Worm (Caenorhabditis elegans) whole organism, mixed stage, embryonic: Measurements from ENCODE around the gene Y57A10A.13.

Experiments used
- blmp-1 ChIP-seq: fragments of 150-350 bp; optimal IDR thresholded peaks from 2 replicates; lab custom pipeline; 2014; ENCODE audit warnings: missing biosample characterization, missing genetic modification characterization
- hlh-1 ChIP-seq: fragments of 150-350 bp; optimal IDR thresholded peaks from 2 replicates; lab custom pipeline; 2014; ENCODE audit warnings: missing biosample characterization, missing genetic modification reagents, missing genetic modification characterization
- lsy-2 ChIP-seq: fragments of 150-350 bp; optimal IDR thresholded peaks from 2 replicates; lab custom pipeline; 2014; ENCODE audit warnings: missing biosample characterization, missing genetic modification characterization
- nhr-12 ChIP-seq: fragments of 150-350 bp; optimal IDR thresholded peaks from 2 replicates; lab custom pipeline; 2014; ENCODE audit warnings: missing biosample characterization, missing genetic modification characterization
- nhr-237 ChIP-seq: fragments of 150-350 bp; optimal IDR thresholded peaks from 2 replicates; lab custom pipeline; 2014; ENCODE audit warnings: missing biosample characterization, missing genetic modification characterization
- nhr-28 ChIP-seq: fragments of 150-350 bp; optimal IDR thresholded peaks from 2 replicates; lab custom pipeline; 2014; ENCODE audit warnings: missing biosample characterization, missing genetic modification characterization
- pha-4 ChIP-seq: fragments of 150-350 bp; optimal IDR thresholded peaks from 2 replicates; lab custom pipeline; 2018; ENCODE audit warnings: missing biosample characterization, missing genetic modification reagents, missing genetic modification characterization
- unc-39 ChIP-seq: fragments of 150-350 bp; optimal IDR thresholded peaks from 2 replicates; lab custom pipeline; 2014; ENCODE audit warnings: missing biosample characterization, missing genetic modification characterization
- unc-62 ChIP-seq: fragments of 150-350 bp; optimal IDR thresholded peaks from 2 replicates; lab custom pipeline; 2014; ENCODE audit warnings: missing biosample characterization, missing genetic modification reagents, missing genetic modification characterization
- zip-8 ChIP-seq: fragments of 150-350 bp; optimal IDR thresholded peaks from 2 replicates; lab custom pipeline; 2014; ENCODE audit warnings: missing biosample characterization, missing genetic modification characterization
- ztf-11 ChIP-seq: fragments of 150-350 bp; optimal IDR thresholded peaks from 2 replicates; lab custom pipeline; 2014; ENCODE audit warnings: missing biosample characterization, missing genetic modification characterization

- TF ChIP-seq pha-4 (tag; lab: Kevin White, UChicago) (no peak), ztf-11 (tag; lab: Kevin White, UChicago) (no peak), nhr-28 (tag; lab: Kevin White, UChicago) (no peak), blmp-1 (tag; lab: Kevin White, UChicago) (no peak), zip-8 (no peak), nhr-237 (no peak), unc-62 (GFP tag; lab: Kevin White, UChicago) (no peak), unc-39 (tag; lab: Kevin White, UChicago) (no peak), lsy-2 (tag; lab: Kevin White, UChicago) (no peak), hlh-1 (no peak), nhr-12 (no peak)
These were observed 46.7 kb downstream of the Y57A10A.13 start for ce11 chrII:12137983-12138382.
